Worm (Caenorhabditis elegans): Measurements from ENCODE around the gene pqn-35.

pqn-35 gene

ce11 chrII:4648785-4649184 lies 36.0 kb downstream of the pqn-35 start, which contains the start of gene lgc-27:
TSS of gene lgc-27 (plus strand) at chrII:4649085.
- TF ChIP-seq madf-8 (GFP tag; conservative IDR thresholded peaks at IDR 0.05) (no peak), cebp-1 (GFP tag; IDR thresholded peaks at IDR 0.05) (no peak), cebp-1 (tag; optimal IDR thresholded peaks at IDR 0.05) (no peak), madf-3 (GFP tag; IDR thresholded peaks at IDR 0.05) (0 out of 2 replicates have a peak, but pooled peaks have one; percentile 8), nfyb-1 (GFP tag; IDR thresholded peaks at IDR 0.05) (no peak)

- TF ChIP-seq tbx-9 (tag; optimal IDR thresholded peaks at IDR 0.05; ENCODE audit: borderline replicate concordance) = no peak
- TF ChIP-seq ztf-26 (tag; optimal IDR thresholded peaks at IDR 0.05) = no peak
- no peak for TF ChIP-seq ztf-18 (tag; optimal IDR thresholded peaks at IDR 0.05)
- no peak for TF ChIP-seq B0035.1 (tag; optimal IDR thresholded peaks at IDR 0.05)
- TF ChIP-seq nfyb-1 (GFP tag; IDR thresholded peaks at IDR 0.05) = no peak
- no peak for TF ChIP-seq mes-4 (tag; optimal IDR thresholded peaks at IDR 0.05)
- TF ChIP-seq zfh-2 (GFP tag; conservative IDR thresholded peaks at IDR 0.05) = no peak
- TF ChIP-seq rcor-1 (GFP tag; IDR thresholded peaks at IDR 0.05) = no peak
- no peak for TF ChIP-seq ztf-6 (GFP tag; IDR thresholded peaks at IDR 0.05)
- TF ChIP-seq Y53G8AR.9 (GFP tag; conservative IDR thresholded peaks at IDR 0.05) = no peak
- TF ChIP-seq chd-7 (tag; optimal IDR thresholded peaks at IDR 0.05) = no peak
- no peak for TF ChIP-seq attf-5 (GFP tag; optimal IDR thresholded peaks at IDR 0.05)
- TF ChIP-seq attf-6 (GFP tag; IDR thresholded peaks at IDR 0.05) = no peak
- no peak for TF ChIP-seq F49E8.2 (tag; optimal IDR thresholded peaks at IDR 0.05; ENCODE audit: insufficient read depth)
- no peak for TF ChIP-seq tbp1 (GFP tag; optimal IDR thresholded peaks at IDR 0.05)
- TF ChIP-seq sptf-2 (GFP tag; optimal IDR thresholded peaks at IDR 0.05) = no peak
- TF ChIP-seq lsl-1 (GFP tag; optimal IDR thresholded peaks at IDR 0.05) = no peak
- no peak for TF ChIP-seq dpl-1 (GFP tag; optimal IDR thresholded peaks at IDR 0.05)
Observed at ce11 chrII:4650072-4650471, 37.3 kb downstream of the pqn-35 start.

ce11 chrII:4655834-4656233 lies 43.0 kb downstream of the pqn-35 start, which contains the start of gene fut-6:
TSS of gene fut-6 (minus strand) at chrII:4655934.
- TF ChIP-seq C06A6.2 (GFP tag; conservative IDR thresholded peaks at IDR 0.05) (no peak), nhr-179 (tag; optimal IDR thresholded peaks at IDR 0.05) (no peak), Y95B8A.8 (GFP tag; IDR thresholded peaks at IDR 0.05) (no peak), F22D6.2 (tag; optimal IDR thresholded peaks at IDR 0.05) (no peak), pbrm-1 (GFP tag; IDR thresholded peaks at IDR 0.05) (no peak), atf-7 (tag; optimal IDR thresholded peaks at IDR 0.05) (no peak), F57C9.4 (tag; optimal IDR thresholded peaks at IDR 0.05) (no peak), hmg-1.2 (GFP tag; IDR thresholded peaks at IDR 0.05) (no peak), B0019.2 (GFP tag; conservative IDR thresholded peaks at IDR 0.05) (no peak), madf-3 (GFP tag; IDR thresholded peaks at IDR 0.05) (no peak), F55B11.4 (tag; optimal IDR thresholded peaks at IDR 0.05; ENCODE audit: borderline replicate concordance, insufficient read depth) (no peak), dpff-1 (tag; optimal IDR thresholded peaks at IDR 0.05) (no peak), Y56A3A.18 (GFP tag; IDR thresholded peaks at IDR 0.05) (no peak), madf-6 (GFP tag; IDR thresholded peaks at IDR 0.05) (no peak), attf-6 (GFP tag; IDR thresholded peaks at IDR 0.05) (no peak), snpc-1.1 (tag; optimal IDR thresholded peaks at IDR 0.05; ENCODE audit: insufficient read depth) (no peak), mel-28 (tag; optimal IDR thresholded peaks at IDR 0.05; ENCODE audit: borderline replicate concordance) (no peak)

All from whole organism, young adult.